Worm (Caenorhabditis elegans): ENCODE measurements around the gene skr-8.

DNA sequence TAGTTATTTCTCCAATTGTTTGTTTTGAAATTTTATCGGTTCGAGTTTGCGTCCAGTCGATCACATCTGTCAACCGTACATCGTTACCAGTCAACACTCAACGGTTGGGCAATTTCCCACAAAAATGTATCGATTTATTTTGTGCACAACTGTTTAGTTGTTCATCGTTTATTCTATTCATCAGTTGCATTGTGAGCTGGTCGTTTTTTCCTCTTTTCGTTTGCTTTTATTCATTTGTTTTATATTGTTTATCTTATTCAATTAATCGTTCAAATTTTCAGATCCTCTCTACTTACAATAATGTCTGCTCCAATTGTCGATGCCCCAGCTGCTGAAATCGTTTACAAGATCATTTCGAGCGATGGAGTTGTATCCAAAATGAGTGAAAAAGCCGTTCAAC lies 1.3 kb upstream of the skr-8 start, which contains the start of gene skr-12:
- no peak for TF ChIP-seq lin-15B (tag; optimal IDR thresholded peaks at IDR 0.05)
- TF ChIP-seq tag-97 (GFP tag; IDR thresholded peaks at IDR 0.05), result no peak
- no peak for TF ChIP-seq arid-1 (GFP tag; conservative IDR thresholded peaks at IDR 0.05)
